Fruit fly (Drosophila melanogaster): ENCODE measurements around the gene RpL13A.
A peak's percentile ranks its signal among the peaks of the same experiment; 100 is the strongest.

RpL13A gene

dm6 chr3R:5613114-5613443 lies 11.2 kb upstream of the RpL13A start, which contains the start of gene Atu (continued):
- no peak for TF ChIP-seq abd-A (tag; optimal IDR thresholded peaks at IDR 0.05)
- TF ChIP-seq CG7271 (tag; optimal IDR thresholded peaks at IDR 0.05) = no peak
- TF ChIP-seq Six4 (GFP tag; optimal IDR thresholded peaks at IDR 0.05) = no peak
- TF ChIP-seq sna (GFP tag; IDR thresholded peaks at IDR 0.05; ENCODE audit: partially characterized antibody) = peak; percentile 93
- no peak for TF ChIP-seq kah (GFP tag; optimal IDR thresholded peaks at IDR 0.05)
- TF ChIP-seq Taf1 (GFP tag; IDR thresholded peaks at IDR 0.05) = no peak
- peak; percentile 83 for TF ChIP-seq bbx (GFP tag; IDR thresholded peaks at IDR 0.05; ENCODE audit: partially characterized antibody)
- no peak for TF ChIP-seq dysf (GFP tag; IDR thresholded peaks at IDR 0.05)
- no peak for TF ChIP-seq CG1832 (GFP tag; optimal IDR thresholded peaks at IDR 0.05)
- no peak for TF ChIP-seq Ravus (GFP tag; IDR thresholded peaks at IDR 0.05)
- TF ChIP-seq CG11723 (GFP tag; optimal IDR thresholded peaks at IDR 0.05) = no peak
- TF ChIP-seq psq (GFP tag; optimal IDR thresholded peaks at IDR 0.05) = no peak
- no peak for TF ChIP-seq CG12219 (GFP tag; optimal IDR thresholded peaks at IDR 0.05)
- TF ChIP-seq CG12391 (tag; optimal IDR thresholded peaks at IDR 0.05) = peak; percentile 56
- TF ChIP-seq slbo (GFP tag; IDR thresholded peaks at IDR 0.05) = peak; percentile 49; the same call in 1 of the 2 replicates
- TF ChIP-seq Trl (optimal IDR thresholded peaks at IDR 0.05) = no peak
- TF ChIP-seq Trl (GFP tag; optimal IDR thresholded peaks at IDR 0.05) = peak; percentile 34
- TF ChIP-seq Sox100B (GFP tag; optimal IDR thresholded peaks at IDR 0.05) = no peak
- TF ChIP-seq dpn (GFP tag; optimal IDR thresholded peaks at IDR 0.05) = peak in 1 of 2 experiments; percentile 16
- TF ChIP-seq knrl (GFP tag; IDR thresholded peaks at IDR 0.05; ENCODE audit: partially characterized antibody) = peak; percentile 94
- peak; percentile 60 for TF ChIP-seq stwl (tag; optimal IDR thresholded peaks at IDR 0.05)
- peak; percentile 46 for TF ChIP-seq CG18262 (tag; optimal IDR thresholded peaks at IDR 0.05)
- peak; percentile 38 for TF ChIP-seq pho (GFP tag; optimal IDR thresholded peaks at IDR 0.05)
- TF ChIP-seq Fer2 (tag; optimal IDR thresholded peaks at IDR 0.05) = no peak
- TF ChIP-seq Dp (GFP tag; optimal IDR thresholded peaks at IDR 0.05) = peak; percentile 38
- no peak for TF ChIP-seq stc (GFP tag; IDR thresholded peaks at IDR 0.05)
- no peak for TF ChIP-seq Dfd (GFP tag; optimal IDR thresholded peaks at IDR 0.05)
- no peak for TF ChIP-seq mam (GFP tag; optimal IDR thresholded peaks at IDR 0.05)
- no peak for TF ChIP-seq cad (GFP tag; optimal IDR thresholded peaks at IDR 0.05)
- TF ChIP-seq Optix (GFP tag; IDR thresholded peaks at IDR 0.05) = no peak
- TF ChIP-seq CG3726 (GFP tag; IDR thresholded peaks at IDR 0.05) = no peak
- TF ChIP-seq CG1603 (tag; optimal IDR thresholded peaks at IDR 0.05) = peak; percentile 68
- TF ChIP-seq corto (GFP tag; optimal IDR thresholded peaks at IDR 0.05) = no peak
- no peak for TF ChIP-seq CG11456 (GFP tag; IDR thresholded peaks at IDR 0.05)
- peak; percentile 96 for TF ChIP-seq Sry-δ (GFP tag; optimal IDR thresholded peaks at IDR 0.05)
- peak; percentile 87 for TF ChIP-seq Bgb (GFP tag; IDR thresholded peaks at IDR 0.05; ENCODE audit: partially characterized antibody)
- TF ChIP-seq Nf-YB (GFP tag; optimal IDR thresholded peaks at IDR 0.05) = no peak
- TF ChIP-seq fru (optimal IDR thresholded peaks at IDR 0.05) = no peak
- TF ChIP-seq Xrp1 (GFP tag; IDR thresholded peaks at IDR 0.05) = no peak
- no peak for TF ChIP-seq CG16779 (GFP tag; IDR thresholded peaks at IDR 0.05)
- TF ChIP-seq CG17385 (GFP tag; optimal IDR thresholded peaks at IDR 0.05) = no peak
- TF ChIP-seq gcm (GFP tag; optimal IDR thresholded peaks at IDR 0.05) = no peak
- no peak for TF ChIP-seq Ssrp (tag; optimal IDR thresholded peaks at IDR 0.05)
- no peak for TF ChIP-seq CG17328 (GFP tag; IDR thresholded peaks at IDR 0.05)
- peak; percentile 91 for TF ChIP-seq Med (GFP tag)
- peak; percentile 94 for TF ChIP-seq hb (GFP tag; IDR thresholded peaks at IDR 0.05; ENCODE audit: partially characterized antibody)
- TF ChIP-seq CG7372 (GFP tag; IDR thresholded peaks at IDR 0.05) = no peak
- no peak for TF ChIP-seq Side (GFP tag; optimal IDR thresholded peaks at IDR 0.05)
- TF ChIP-seq chm (GFP tag; IDR thresholded peaks at IDR 0.05) = no peak
- TF ChIP-seq esg (GFP tag; conservative IDR thresholded peaks at IDR 0.05) = no peak
- no peak for TF ChIP-seq exex (tag; optimal IDR thresholded peaks at IDR 0.05)
- no peak for TF ChIP-seq tio (GFP tag; optimal IDR thresholded peaks at IDR 0.05)
- TF ChIP-seq gsb-n (tag; optimal IDR thresholded peaks at IDR 0.05) = no peak

Data from whole organism, embryonic.